Worm (Caenorhabditis elegans) whole organism, young adult: ENCODE data around the gene Y40A1A.2.

Experiments used
- F57C9.4 ChIP-seq: sonication (generic microtip); optimal IDR thresholded peaks from 2 replicates; lab custom pipeline; 2017; ENCODE audit warnings: mild to moderate bottlenecking, missing genetic modification characterization, missing compliant biosample characterization
- K11D2.4 ChIP-seq: fragments of 200-800 bp; sonication (Bioruptor generic); IDR thresholded peaks from 2 replicates; pipeline ENCODE4 v1.3.6; 2022; ENCODE audit warnings: missing genetic modification reagents, missing genetic modification characterization, missing compliant biosample characterization
- T26A5.8 ChIP-seq: sonication (generic microtip); optimal IDR thresholded peaks from 2 replicates; lab custom pipeline; 2016; ENCODE audit warnings: missing genetic modification characterization, missing compliant biosample characterization
- ceh-100 ChIP-seq: fragments of 200-800 bp; sonication (Bioruptor generic); IDR thresholded peaks from 2 replicates; pipeline ENCODE4 v1.3.6; 2022; ENCODE audit warnings: missing genetic modification reagents, missing genetic modification characterization, missing compliant biosample characterization
- dpff-1 ChIP-seq: sonication (generic microtip); optimal IDR thresholded peaks from 2 replicates; lab custom pipeline; 2017; ENCODE audit warnings: mild to moderate bottlenecking, missing genetic modification characterization, missing compliant biosample characterization
- lin-26 ChIP-seq: fragments of 200-800 bp; sonication (Bioruptor generic); IDR thresholded peaks from 2 replicates; pipeline ENCODE4 v1.3.6; 2022; ENCODE audit warnings: missing genetic modification reagents, missing genetic modification characterization, missing compliant biosample characterization
- madf-8 ChIP-seq: fragments of 200-800 bp; sonication (Bioruptor generic); conservative IDR thresholded peaks from 2 replicates; pipeline ENCODE4 v1.3.6; 2022; ENCODE audit warnings: missing genetic modification reagents, missing genetic modification characterization, missing compliant biosample characterization

DNA sequence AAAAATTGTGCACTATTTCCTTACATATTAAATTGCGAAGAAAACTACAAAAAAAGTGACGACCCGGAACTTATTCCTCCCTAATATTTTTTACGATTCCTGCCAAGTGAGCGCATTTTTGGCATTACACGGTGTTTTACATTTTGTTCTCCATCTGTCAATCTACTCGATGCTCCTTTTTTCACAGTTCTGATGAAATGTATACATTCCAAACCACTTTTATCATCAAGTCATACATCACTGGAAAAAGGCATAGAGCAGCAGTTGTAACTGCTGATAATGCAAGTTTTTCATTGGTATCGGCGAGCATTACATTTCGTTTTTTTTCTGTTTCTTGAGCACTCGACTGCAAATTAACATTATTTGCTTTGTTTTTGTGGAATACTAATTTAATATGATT is 27.7 kb downstream of the Y40A1A.2 start:
- TF ChIP-seq F57C9.4 (tag; lab: Kevin White, UChicago) = no peak
- TF ChIP-seq dpff-1 (tag; lab: Kevin White, UChicago) = no peak
- TF ChIP-seq madf-8 = no peak
- TF ChIP-seq K11D2.4 (GFP tag; lab: Robert Waterston, UW) = no peak
- no peak for TF ChIP-seq ceh-100
- TF ChIP-seq T26A5.8 (tag; lab: Kevin White, UChicago) = no peak
- no peak for TF ChIP-seq lin-26 (GFP tag; lab: Robert Waterston, UW)
